Worm (Caenorhabditis elegans) whole organism, L2 larva: ENCODE measurements around the gene C47G2.3.

ENCODE experiments used
- R02D3.7 ChIP-seq: fragments of 150-350 bp; optimal IDR thresholded peaks from 2 replicates; lab custom pipeline; 2014; ENCODE audit warnings: missing biosample characterization, missing genetic modification characterization
- aly-2 ChIP-seq: fragments of 150-350 bp; optimal IDR thresholded peaks from 2 replicates; lab custom pipeline; 2014; ENCODE audit warnings: missing biosample characterization, missing genetic modification characterization
- nhr-11 ChIP-seq: fragments of 150-350 bp; optimal IDR thresholded peaks from 2 replicates; lab custom pipeline; 2014; ENCODE audit warnings: missing biosample characterization, missing genetic modification characterization
- nhr-12 ChIP-seq: fragments of 150-350 bp; optimal IDR thresholded peaks from 2 replicates; lab custom pipeline; 2014; ENCODE audit warnings: missing biosample characterization, missing genetic modification characterization
- nhr-6 ChIP-seq: fragments of 150-350 bp; optimal IDR thresholded peaks from 2 replicates; lab custom pipeline; 2014; ENCODE audit warnings: missing biosample characterization, missing genetic modification characterization
- unc-62 ChIP-seq: fragments of 150-350 bp; optimal IDR thresholded peaks from 2 replicates; lab custom pipeline; 2014; ENCODE audit warnings: missing biosample characterization, missing genetic modification reagents, missing genetic modification characterization
- ztf-11 ChIP-seq: sonication (generic microtip); optimal IDR thresholded peaks from 2 replicates; lab custom pipeline; 2017; ENCODE audit warnings: missing biosample characterization, missing genetic modification characterization

ce11 chrII:11302591-11302990 lies 12.6 kb upstream of the C47G2.3 start, which contains the start of gene samp-1:
- TF ChIP-seq nhr-12 (tag; lab: Kevin White, UChicago), result no peak
- TF ChIP-seq nhr-6 (tag; lab: Kevin White, UChicago), result no peak
- TF ChIP-seq nhr-11 (tag; lab: Kevin White, UChicago), result no peak
- TF ChIP-seq aly-2 (tag; lab: Kevin White, UChicago), result no peak
- no peak for TF ChIP-seq ztf-11 (tag; lab: Kevin White, UChicago)
- no peak for TF ChIP-seq unc-62
- TF ChIP-seq R02D3.7 (tag; lab: Kevin White, UChicago), result no peak
